Fruit fly (Drosophila melanogaster): ENCODE results near the gene CG31457.

DNA sequence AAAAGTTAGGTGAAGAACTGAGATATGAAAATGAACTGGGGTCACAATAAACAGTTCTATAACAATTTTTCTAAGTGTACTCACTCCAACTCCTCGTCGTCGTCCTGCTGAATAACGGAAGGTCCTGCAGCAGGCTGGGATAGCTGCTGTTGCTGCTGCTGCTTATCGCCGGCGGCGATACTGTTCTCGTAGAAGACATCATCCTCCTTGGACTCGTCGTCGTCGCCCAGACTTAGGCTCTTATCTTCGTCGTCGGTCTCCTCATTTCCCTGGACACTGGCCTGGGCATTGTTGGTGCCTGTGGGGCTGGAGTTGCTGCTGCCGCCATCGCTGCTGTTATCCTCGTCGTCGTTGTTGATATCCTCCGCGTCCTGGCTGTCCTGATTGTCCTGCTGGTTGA lies 46.5 kb downstream of the CG31457 start:
- TF ChIP-seq CG3919 (GFP tag; optimal IDR thresholded peaks at IDR 0.05) (no peak), CG6792 (GFP tag; optimal IDR thresholded peaks at IDR 0.05) (no peak), CG10631 (GFP tag; optimal IDR thresholded peaks at IDR 0.05) (no peak), CG16779 (tag; optimal IDR thresholded peaks at IDR 0.05) (no peak), Sox102F (GFP tag; optimal IDR thresholded peaks at IDR 0.05) (no peak), CG32006 (GFP tag; optimal IDR thresholded peaks at IDR 0.05) (no peak), eg (GFP tag; IDR thresholded peaks at IDR 0.05) (no peak), Lpt (GFP tag; optimal IDR thresholded peaks at IDR 0.05) (no peak), dac (GFP tag; optimal IDR thresholded peaks at IDR 0.05) (no peak), CG9139 (GFP tag; optimal IDR thresholded peaks at IDR 0.05) (no peak)

All from whole organism, prepupa.